Fruit fly (Drosophila melanogaster) whole organism, adult: ENCODE measurements around the gene mRpL30.

ENCODE experiments used
- cic ChIP-seq: fragments of 200-800 bp; sonication (Bioruptor generic); optimal IDR thresholded peaks from 2 replicates; lab custom pipeline; 2017; ENCODE audit warnings: missing biosample characterization, mild to moderate bottlenecking, missing genetic modification characterization, moderate library complexity
- pad ChIP-seq: fragments of 200-800 bp; sonication (Bioruptor generic); optimal IDR thresholded peaks from 3 replicates; lab custom pipeline; 2017; ENCODE audit warnings: missing biosample characterization, missing genetic modification characterization, mild to moderate bottlenecking, moderate library complexity, missing genetic modification reagents
- tj ChIP-seq: fragments of 200-800 bp; sonication (Bioruptor generic); optimal IDR thresholded peaks from 3 replicates; lab custom pipeline; 2017; ENCODE audit warnings: missing biosample characterization, mild to moderate bottlenecking, missing genetic modification characterization, moderate library complexity

DNA sequence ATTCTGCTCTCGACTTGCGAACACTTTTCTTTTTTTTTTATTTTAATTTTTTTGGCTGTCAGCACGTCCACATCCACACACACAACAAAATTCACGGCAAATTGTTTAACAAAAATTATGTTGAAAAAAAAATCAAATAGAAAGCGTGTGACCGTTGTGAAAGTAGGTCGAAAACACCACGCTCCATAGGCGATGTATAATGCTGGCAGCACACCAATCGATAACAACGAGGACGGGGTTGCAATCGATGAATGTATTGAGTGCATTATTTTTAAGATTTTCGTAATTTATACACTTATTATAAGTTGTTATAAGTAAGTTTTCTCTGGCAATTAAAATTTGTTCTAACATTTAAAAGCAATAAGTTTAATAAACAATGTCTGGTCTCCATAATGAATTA, 39.1 kb downstream of the mRpL30 start, which contains the start of gene Pp2C1:
- TF ChIP-seq tj (GFP tag; lab: Kevin White, UChicago) (no peak), pad (GFP tag; lab: Kevin White, UChicago) (no peak), cic (GFP tag; lab: Kevin White, UChicago) (no peak)
